Worm (Caenorhabditis elegans): ENCODE results near the gene F16G10.8.

- TF ChIP-seq W03F9.2 (tag; optimal IDR thresholded peaks at IDR 0.05) = no peak
- TF ChIP-seq him-1 (tag; optimal IDR thresholded peaks at IDR 0.05) = no peak
Measured at ce11 chrII:2422427-2422826, 39.2 kb upstream of the F16G10.8 start.

Measured in whole organism, L4/young adult.